Worm (Caenorhabditis elegans): Measurements from ENCODE around the gene R06F6.14.

Gene R06F6.14

ce11 chrII:10859359-10859758 is 50.3 kb downstream of the R06F6.14 start:
- TF ChIP-seq skn-1 (tag; optimal IDR thresholded peaks at IDR 0.05) (no peak), ces-1 (GFP tag; optimal IDR thresholded peaks at IDR 0.05) (no peak), F49E8.2 (tag; optimal IDR thresholded peaks at IDR 0.05; ENCODE audit: borderline replicate concordance) (no peak), mdl-1 (tag; optimal IDR thresholded peaks at IDR 0.05) (no peak), dmd-8 (GFP tag; IDR thresholded peaks at IDR 0.05) (no peak), mdt-29 (GFP tag; IDR thresholded peaks at IDR 0.05) (no peak), dmd-6 (GFP tag; IDR thresholded peaks at IDR 0.05) (peak; percentile 61), snpc-4 (tag; optimal IDR thresholded peaks at IDR 0.05) (no peak), zfp-3 (GFP tag; conservative IDR thresholded peaks at IDR 0.05) (no peak), mxl-2 (GFP tag; conservative IDR thresholded peaks at IDR 0.05) (no peak), ceh-32 (tag; optimal IDR thresholded peaks at IDR 0.05; ENCODE audit: poor library complexity) (no peak), nhr-28 (tag; optimal IDR thresholded peaks at IDR 0.05) (peak; percentile 58), ceh-82 (tag; optimal IDR thresholded peaks at IDR 0.05) (no peak), nhr-41 (GFP tag; IDR thresholded peaks at IDR 0.05) (no peak), vab-7 (GFP tag; IDR thresholded peaks at IDR 0.05) (no peak), pha-4 (GFP tag; IDR thresholded peaks at IDR 0.05) (no peak), pha-4 (tag; optimal IDR thresholded peaks at IDR 0.05) (no peak), madf-5 (GFP tag; IDR thresholded peaks at IDR 0.05) (no peak)

Data from whole organism, L4 larva.